Worm (Caenorhabditis elegans) whole organism, L4/young adult: ENCODE data around the gene F31E3.6.

Experiments
- W03F9.2 ChIP-seq: fragments of 150-350 bp; optimal IDR thresholded peaks from 2 replicates; lab custom pipeline; 2014; ENCODE audit warnings: missing biosample characterization, missing genetic modification characterization
- dao-5 ChIP-seq: sonication (generic microtip); optimal IDR thresholded peaks from 2 replicates; lab custom pipeline; 2016; ENCODE audit warnings: missing genotype, missing genetic modification characterization, moderate library complexity, missing compliant biosample characterization

DNA sequence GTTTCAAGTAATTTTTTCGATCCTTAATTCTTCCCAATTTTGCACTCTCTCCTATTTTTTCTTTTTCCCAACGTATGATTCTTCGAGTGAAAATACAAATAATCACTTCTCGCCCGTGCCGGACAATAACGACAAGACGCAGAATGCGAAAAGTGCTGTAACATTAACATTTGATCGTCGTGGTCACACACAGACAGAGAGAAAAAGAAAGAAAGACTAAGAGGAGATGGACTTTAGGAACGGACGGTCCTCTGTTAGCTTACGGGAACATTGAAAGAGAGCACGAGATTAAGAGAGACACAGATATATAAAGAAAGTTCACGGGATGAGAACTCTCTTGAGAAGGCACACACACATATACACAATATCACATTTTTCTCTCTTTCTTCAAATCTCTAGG lies 34.0 kb upstream of the F31E3.6 start:
- TF ChIP-seq W03F9.2 (tag; lab: Kevin White, UChicago) (no peak), dao-5 (tag; lab: Kevin White, UChicago) (no peak)
